Fruit fly (Drosophila melanogaster) whole organism, embryonic: ENCODE data around the gene kay.

Source experiments
- BEAF-32 ChIP-seq: fragments of 200-800 bp; sonication (Bioruptor generic); optimal IDR thresholded peaks from 3 replicates; lab custom pipeline; 2017; ENCODE audit warnings: missing biosample characterization, missing genetic modification characterization, mild to moderate bottlenecking, moderate library complexity, missing genetic modification reagents
- CG10267 ChIP-seq: fragments of 200-800 bp; sonication (Bioruptor generic); optimal IDR thresholded peaks from 2 replicates; lab custom pipeline; 2018; ENCODE audit warnings: missing biosample characterization, mild to moderate bottlenecking, missing genetic modification characterization, moderate library complexity
- CG11456 ChIP-seq: fragments of 200-800 bp; sonication (Bioruptor generic); IDR thresholded peaks from 3 replicates; pipeline ENCODE4 v1.3.6; 2022; ENCODE audit warnings: missing biosample characterization, missing genetic modification characterization
- CG12219 ChIP-seq: fragments of 200-800 bp; sonication (Bioruptor generic); optimal IDR thresholded peaks from 3 replicates; lab custom pipeline; 2018; ENCODE audit warnings: missing biosample characterization, mild to moderate bottlenecking, missing genetic modification characterization
- CG13287 ChIP-seq: fragments of 200-800 bp; sonication (Bioruptor generic); IDR thresholded peaks from 2 replicates; pipeline ENCODE4 v1.3.6; 2022; ENCODE audit warnings: missing biosample characterization, missing genetic modification characterization; ENCODE audit not compliant: partially characterized antibody
- CG14441 ChIP-seq: fragments of 200-800 bp; sonication (Bioruptor generic); IDR thresholded peaks from 2 replicates; pipeline ENCODE4 v1.3.6; 2022; ENCODE audit warnings: missing biosample characterization, missing genetic modification characterization
- CG15269 ChIP-seq: fragments of 200-800 bp; sonication (Bioruptor generic); optimal IDR thresholded peaks from 2 replicates; lab custom pipeline; 2018; ENCODE audit warnings: missing biosample characterization, mild to moderate bottlenecking, missing genetic modification characterization, moderate library complexity
- CG1603 ChIP-seq: fragments of 200-800 bp; sonication (Bioruptor generic); optimal IDR thresholded peaks from 2 replicates; lab custom pipeline; 2019; ENCODE audit warnings: missing biosample characterization, mild to moderate bottlenecking, missing genetic modification characterization, moderate library complexity
- CG1792 ChIP-seq: fragments of 200-800 bp; sonication (Bioruptor generic); optimal IDR thresholded peaks from 2 replicates; lab custom pipeline; 2016; ENCODE audit warnings: missing biosample characterization, missing genetic modification characterization
- CG1832 ChIP-seq: fragments of 200-800 bp; sonication (Bioruptor generic); optimal IDR thresholded peaks from 2 replicates; lab custom pipeline; 2017; ENCODE audit warnings: missing biosample characterization, mild to moderate bottlenecking, missing genetic modification characterization, inconsistent platforms
- CG2875 ChIP-seq: fragments of 200-800 bp; sonication (Bioruptor generic); optimal IDR thresholded peaks from 2 replicates; lab custom pipeline; 2017; ENCODE audit warnings: missing biosample characterization, mild to moderate bottlenecking, missing genetic modification characterization, missing genetic modification reagents
- CG31224 ChIP-seq: fragments of 200-800 bp; sonication (Bioruptor generic); IDR thresholded peaks from 2 replicates; pipeline ENCODE4 v1.3.6; 2022; ENCODE audit warnings: missing biosample characterization, missing genetic modification characterization
- CG43689 ChIP-seq: fragments of 200-800 bp; sonication (Bioruptor generic); IDR thresholded peaks from 2 replicates; pipeline ENCODE4 v1.3.6; 2022; ENCODE audit warnings: missing biosample characterization, missing genetic modification characterization
- CG6272 ChIP-seq: fragments of 200-800 bp; sonication (Bioruptor generic); IDR thresholded peaks from 2 replicates; pipeline ENCODE4 v1.3.6; 2022; ENCODE audit warnings: missing biosample characterization, missing genetic modification characterization
- CG6654 ChIP-seq: fragments of 200-800 bp; sonication (Bioruptor generic); optimal IDR thresholded peaks from 2 replicates; lab custom pipeline; 2017; ENCODE audit warnings: missing biosample characterization, mild to moderate bottlenecking, missing genetic modification characterization
- CG7745 ChIP-seq: fragments of 200-800 bp; sonication (Bioruptor generic); optimal IDR thresholded peaks from 2 replicates; lab custom pipeline; 2018; ENCODE audit warnings: missing biosample characterization, mild to moderate bottlenecking, missing genetic modification characterization, moderate library complexity
- CG8290 ChIP-seq, 3 experiments: fragments of 200-800 bp; sonication (Bioruptor generic); optimal IDR thresholded peaks; 2 replicates each; lab custom pipeline; 2016 to 2019; ENCODE audit warnings: missing biosample characterization in 3 of 3, missing genetic modification characterization in 3 of 3, mild to moderate bottlenecking in 2 of 3, moderate library complexity in 1 of 3
- CG9609 ChIP-seq: fragments of 200-800 bp; sonication (Bioruptor generic); optimal IDR thresholded peaks from 3 replicates; lab custom pipeline; 2016; ENCODE audit warnings: missing biosample characterization, missing genetic modification characterization
- CG9932 ChIP-seq: fragments of 200-800 bp; sonication (Bioruptor generic); IDR thresholded peaks from 2 replicates; pipeline ENCODE4 v1.3.6; 2022; ENCODE audit warnings: missing biosample characterization, missing genetic modification characterization
- CHES-1-like ChIP-seq: fragments of 200-800 bp; sonication (Bioruptor generic); optimal IDR thresholded peaks from 2 replicates; lab custom pipeline; 2016; ENCODE audit warnings: missing biosample characterization, missing genetic modification characterization
- Doc3 ChIP-seq: fragments of 200-800 bp; sonication (Bioruptor generic); IDR thresholded peaks from 3 replicates; pipeline ENCODE4 v1.3.6; 2022; ENCODE audit warnings: missing biosample characterization, missing genetic modification characterization; ENCODE audit not compliant: partially characterized antibody
- Dref ChIP-seq: fragments of 200-800 bp; sonication (Bioruptor generic); IDR thresholded peaks from 2 replicates; pipeline ENCODE4 v1.3.6; 2022; ENCODE audit warnings: missing biosample characterization, missing genetic modification characterization
- HHEX ChIP-seq: fragments of 200-800 bp; sonication (Bioruptor generic); optimal IDR thresholded peaks from 3 replicates; lab custom pipeline; 2017; ENCODE audit warnings: missing biosample characterization, mild to moderate bottlenecking, missing genetic modification characterization, missing genetic modification reagents
- Jarid2 ChIP-seq: fragments of 200-800 bp; sonication (Bioruptor generic); optimal IDR thresholded peaks from 3 replicates; lab custom pipeline; 2017; ENCODE audit warnings: mild to moderate bottlenecking, missing biosample characterization, missing genetic modification reagents, missing genetic modification characterization
- Lhr ChIP-seq: fragments of 200-800 bp; sonication (Bioruptor generic); optimal IDR thresholded peaks from 3 replicates; lab custom pipeline; 2017; ENCODE audit warnings: mild to moderate bottlenecking, missing biosample characterization, missing genetic modification reagents, missing genetic modification characterization
- Opbp ChIP-seq: fragments of 200-800 bp; sonication (Bioruptor generic); IDR thresholded peaks from 3 replicates; pipeline ENCODE4 v1.3.6; 2022; ENCODE audit warnings: missing biosample characterization, missing genetic modification characterization; ENCODE audit not compliant: partially characterized antibody
- Side ChIP-seq: fragments of 200-800 bp; sonication (Bioruptor generic); optimal IDR thresholded peaks from 2 replicates; lab custom pipeline; 2016; ENCODE audit warnings: missing biosample characterization, missing genetic modification characterization
- Spps ChIP-seq: fragments of 200-800 bp; sonication (Bioruptor generic); optimal IDR thresholded peaks from 2 replicates; lab custom pipeline; 2018; ENCODE audit warnings: missing biosample characterization, mild to moderate bottlenecking, missing genetic modification characterization
- Sry-β ChIP-seq: fragments of 200-800 bp; sonication (Bioruptor generic); optimal IDR thresholded peaks from 2 replicates; lab custom pipeline; 2018; ENCODE audit warnings: missing biosample characterization, mild to moderate bottlenecking, missing genetic modification characterization, moderate library complexity
- Sry-δ ChIP-seq: fragments of 200-800 bp; sonication (Bioruptor generic); optimal IDR thresholded peaks from 2 replicates; lab custom pipeline; 2016; ENCODE audit warnings: missing biosample characterization, missing genetic modification characterization
- amos ChIP-seq: fragments of 200-800 bp; sonication (Bioruptor generic); IDR thresholded peaks from 2 replicates; pipeline ENCODE4 v1.3.6; 2022; ENCODE audit warnings: missing biosample characterization, missing genetic modification characterization; ENCODE audit not compliant: partially characterized antibody
- caup ChIP-seq: fragments of 200-800 bp; sonication (Bioruptor generic); optimal IDR thresholded peaks from 3 replicates; lab custom pipeline; 2017; ENCODE audit warnings: missing biosample characterization, mild to moderate bottlenecking, missing genetic modification characterization, moderate library complexity; ENCODE audit not compliant: severe bottlenecking
- cwo ChIP-seq: fragments of 200-800 bp; sonication (Bioruptor generic); optimal IDR thresholded peaks from 3 replicates; lab custom pipeline; 2017; ENCODE audit warnings: missing biosample characterization, missing genetic modification characterization, mild to moderate bottlenecking, moderate library complexity, missing genetic modification reagents
- disco-r ChIP-seq: fragments of 200-800 bp; sonication (Bioruptor generic); optimal IDR thresholded peaks from 2 replicates; lab custom pipeline; 2016; ENCODE audit warnings: missing biosample characterization, missing genetic modification characterization
- dpn ChIP-seq, 2 experiments: fragments of 200-800 bp; sonication (Bioruptor generic); optimal IDR thresholded peaks; 3 replicates each; lab custom pipeline; 2016; ENCODE audit warnings: missing biosample characterization in 2 of 2, missing genetic modification characterization in 2 of 2
- fu2 ChIP-seq: fragments of 200-800 bp; sonication (Bioruptor generic); optimal IDR thresholded peaks from 2 replicates; lab custom pipeline; 2016; ENCODE audit warnings: missing biosample characterization, missing genetic modification characterization
- gt ChIP-seq: fragments of 200-800 bp; sonication (Bioruptor generic); IDR thresholded peaks from 2 replicates; pipeline ENCODE4 v1.3.6; 2022; ENCODE audit warnings: missing biosample characterization, missing genetic modification characterization
- ken ChIP-seq: fragments of 200-800 bp; sonication (Bioruptor generic); IDR thresholded peaks from 3 replicates; pipeline ENCODE4 v1.3.6; 2022; ENCODE audit warnings: missing biosample characterization, missing genetic modification characterization
- lmd ChIP-seq: fragments of 200-800 bp; sonication (Bioruptor generic); IDR thresholded peaks from 2 replicates; pipeline ENCODE4 v1.3.6; 2022; ENCODE audit warnings: missing biosample characterization, missing genetic modification characterization
- nerfin-2 ChIP-seq: fragments of 200-800 bp; sonication (Bioruptor generic); IDR thresholded peaks from 2 replicates; pipeline ENCODE4 v1.3.6; 2022; ENCODE audit warnings: missing biosample characterization, missing genetic modification characterization; ENCODE audit not compliant: partially characterized antibody
- onecut ChIP-seq: fragments of 200-800 bp; sonication (Bioruptor generic); IDR thresholded peaks from 2 replicates; pipeline ENCODE4 v1.3.6; 2022; ENCODE audit warnings: missing biosample characterization, missing genetic modification characterization
- phol ChIP-seq: fragments of 200-800 bp; sonication (Bioruptor generic); optimal IDR thresholded peaks from 3 replicates; lab custom pipeline; 2018; ENCODE audit warnings: missing biosample characterization, mild to moderate bottlenecking, missing genetic modification characterization, moderate library complexity
- row ChIP-seq: fragments of 200-800 bp; sonication (Bioruptor generic); IDR thresholded peaks from 3 replicates; pipeline ENCODE4 v1.3.6; 2022; ENCODE audit warnings: missing biosample characterization, missing genetic modification characterization
- sens ChIP-seq: fragments of 200-800 bp; sonication (Bioruptor generic); peaks from one replicate; lab custom pipeline; 2016; ENCODE audit warnings: missing biosample characterization, missing genetic modification characterization
- seq ChIP-seq: fragments of 200-800 bp; sonication (Bioruptor generic); IDR thresholded peaks from 2 replicates; pipeline ENCODE4 v1.3.6; 2022; ENCODE audit warnings: missing biosample characterization, missing genetic modification characterization
- shn ChIP-seq: fragments of 200-800 bp; sonication (Bioruptor generic); optimal IDR thresholded peaks from 3 replicates; lab custom pipeline; 2016; ENCODE audit warnings: missing biosample characterization, missing genetic modification characterization
- sna ChIP-seq: fragments of 200-800 bp; sonication (Bioruptor generic); IDR thresholded peaks from 2 replicates; pipeline ENCODE4 v1.3.6; 2022; ENCODE audit warnings: missing biosample characterization, missing genetic modification characterization; ENCODE audit not compliant: partially characterized antibody
- tna ChIP-seq: fragments of 200-800 bp; sonication (Bioruptor generic); IDR thresholded peaks from 2 replicates; pipeline ENCODE4 v1.3.6; 2022; ENCODE audit warnings: missing biosample characterization, missing genetic modification characterization; ENCODE audit not compliant: partially characterized antibody
- wek ChIP-seq: fragments of 200-800 bp; sonication (Bioruptor generic); optimal IDR thresholded peaks from 3 replicates; lab custom pipeline; 2018; ENCODE audit warnings: missing biosample characterization, mild to moderate bottlenecking, missing genetic modification characterization, moderate library complexity
- zfh1 ChIP-seq: fragments of 200-800 bp; sonication (Bioruptor generic); IDR thresholded peaks from 3 replicates; pipeline ENCODE4 v1.3.6; 2022; ENCODE audit warnings: missing biosample characterization, missing genetic modification characterization

kay gene

dm6 chr3R:29724745-29725144 lies 41.0 kb upstream of the kay start, which contains the start of the genes Naa40 and CG18731 (continued):
- TF ChIP-seq CG15269 (tag; lab: Kevin White, UChicago) (no peak), phol (peak; percentile 18), CG1792 (GFP tag; lab: Kevin White, UChicago) (no peak), gt (no peak), CG14441 (GFP tag; lab: Robert Waterston, UW) (no peak), tna (0 out of 2 replicates have a peak, but pooled peaks have one; percentile 38), CG6272 (GFP tag; lab: Robert Waterston, UW) (peak; percentile 38; the same call in 1 of the 2 replicates), wek (GFP tag; lab: Kevin White, UChicago) (no peak), ken (GFP tag; lab: Robert Waterston, UW) (no peak), CG1832 (GFP tag; lab: Kevin White, UChicago) (no peak), CG12219 (no peak), Sry-δ (GFP tag; lab: Kevin White, UChicago) (peak; percentile 88), fu2 (GFP tag; lab: Kevin White, UChicago) (no peak), CG2875 (GFP tag; lab: Kevin White, UChicago) (no peak), CG31224 (GFP tag; lab: Robert Waterston, UW) (no peak), seq (GFP tag; lab: Robert Waterston, UW) (no peak), Dref (peak; percentile 71), CG13287 (peak; percentile 79), CG1603 (tag; lab: Kevin White, UChicago) (peak; percentile 44), sna (peak; percentile 62), Lhr (peak; percentile 44), Doc3 (peak; percentile 63), zfh1 (GFP tag; lab: Robert Waterston, UW) (no peak), CG10267 (tag; lab: Kevin White, UChicago) (no peak), Spps (tag; lab: Kevin White, UChicago) (no peak), nerfin-2 (GFP tag; lab: Robert Waterston, UW) (no peak), CHES-1-like (GFP tag; lab: Kevin White, UChicago) (peak; percentile 46), CG43689 (GFP tag; lab: Robert Waterston, UW) (no peak), row (GFP tag; lab: Robert Waterston, UW) (peak; percentile 39; the same call in 1 of the 3 replicates), CG6654 (no peak), caup (GFP tag; lab: Kevin White, UChicago) (no peak), BEAF-32 (GFP tag; lab: Kevin White, UChicago) (peak; percentile 79), shn (GFP tag; lab: Kevin White, UChicago) (no peak), CG8290 (GFP tag; optimal IDR thresholded peaks at IDR 0.05; lab: Kevin White, UChicago) (no peak), CG8290 (tag; optimal IDR thresholded peaks at IDR 0.05; lab: Kevin White, UChicago) (no peak), Opbp (GFP tag; lab: Robert Waterston, UW) (peak; percentile 81; the same call in 2 of the 3 replicates), cwo (GFP tag; lab: Kevin White, UChicago) (no peak), Sry-β (no peak), CG7745 (tag; lab: Kevin White, UChicago) (no peak), dpn (GFP tag; optimal IDR thresholded peaks at IDR 0.05; lab: Kevin White, UChicago) (no peak), Jarid2 (GFP tag; lab: Kevin White, UChicago) (no peak), CG9609 (GFP tag; lab: Kevin White, UChicago) (no peak), disco-r (no peak), HHEX (GFP tag; lab: Kevin White, UChicago) (no peak), CG11456 (no peak), onecut (GFP tag; lab: Robert Waterston, UW) (no peak), Side (GFP tag; lab: Kevin White, UChicago) (no peak), CG9932 (GFP tag; lab: Robert Waterston, UW) (peak; percentile 55), lmd (GFP tag; lab: Robert Waterston, UW) (no peak), amos (GFP tag; lab: Robert Waterston, UW) (peak; percentile 74), sens (GFP tag; lab: Kevin White, UChicago) (peak; percentile 60)
